2 fruit fly cellular contexts compared by ENCODE assay signal in genomic region chr2L:8717618-8718336, dm6.
TF ChIP-seq lines count a peak whose summit lies in the region.

No protein-coding gene starts in this region.

TF ChIP-seq in whole organism, embryonic, 481 proteins besides CTCF, POLR2A, EP300 and RAD21 (continued from another document and continues in another):
- TF ChIP-seq salm (tag; optimal IDR thresholded peaks at IDR 0.05; lab: Kevin White, UChicago) (peak; percentile 81), Lpt (GFP tag; optimal IDR thresholded peaks at IDR 0.05; lab: Kevin White, UChicago) (no peak), trh (GFP tag; optimal IDR thresholded peaks at IDR 0.05; lab: Kevin White, UChicago) (peak; percentile 81), zfh2 (GFP tag; optimal IDR thresholded peaks at IDR 0.05; lab: Kevin White, UChicago) (peak; percentile 72), caup (GFP tag; optimal IDR thresholded peaks at IDR 0.05; lab: Kevin White, UChicago; ENCODE audit: severe bottlenecking) (peak; percentile 86), GATAe (GFP tag; conservative IDR thresholded peaks at IDR 0.05; lab: Robert Waterston, UW) (no peak), CG1647 (GFP tag; optimal IDR thresholded peaks at IDR 0.05; lab: Kevin White, UChicago) (no peak), PHDP (tag; optimal IDR thresholded peaks at IDR 0.05; lab: Kevin White, UChicago) (peak; percentile 94), BtbVII (GFP tag; optimal IDR thresholded peaks at IDR 0.05; lab: Kevin White, UChicago) (peak; percentile 82), dan (GFP tag; IDR thresholded peaks at IDR 0.05; lab: Robert Waterston, UW) (no peak), fd102C (GFP tag; optimal IDR thresholded peaks at IDR 0.05; lab: Kevin White, UChicago) (no peak), Gsc (GFP tag; IDR thresholded peaks at IDR 0.05; lab: Robert Waterston, UW) (no peak), ap (GFP tag; IDR thresholded peaks at IDR 0.05; lab: Robert Waterston, UW) (peak; percentile 66), nerfin-1 (tag; optimal IDR thresholded peaks at IDR 0.05; lab: Kevin White, UChicago) (peak; percentile 82), CG33557 (GFP tag; optimal IDR thresholded peaks at IDR 0.05; lab: Kevin White, UChicago) (peak; percentile 82), Dref (GFP tag; IDR thresholded peaks at IDR 0.05; lab: Robert Waterston, UW) (no peak), twi (tag; optimal IDR thresholded peaks at IDR 0.05; lab: Kevin White, UChicago) (peak; percentile 75), Lhr (GFP tag; optimal IDR thresholded peaks at IDR 0.05; lab: Kevin White, UChicago) (peak; percentile 68), peb (GFP tag; IDR thresholded peaks at IDR 0.05; lab: Robert Waterston, UW) (peak; percentile 32; the same call in 1 of the 2 replicates), CG17912 (GFP tag; optimal IDR thresholded peaks at IDR 0.05; lab: Kevin White, UChicago) (no peak), Nf-YB (GFP tag; optimal IDR thresholded peaks at IDR 0.05; lab: Kevin White, UChicago) (peak; percentile 81), abd-A (tag; optimal IDR thresholded peaks at IDR 0.05; lab: Kevin White, UChicago) (peak; percentile 96), dpn (GFP tag; optimal IDR thresholded peaks at IDR 0.05; lab: Kevin White, UChicago) (peak; percentile 58 to 88), CG4404 (GFP tag; IDR thresholded peaks at IDR 0.05; lab: Robert Waterston, UW) (peak; percentile 44; the same call in 1 of the 2 replicates), CG6689 (GFP tag; IDR thresholded peaks at IDR 0.05; lab: Robert Waterston, UW) (peak; percentile 86), wek (GFP tag; optimal IDR thresholded peaks at IDR 0.05; lab: Kevin White, UChicago) (peak; percentile 73), CG2116 (GFP tag; optimal IDR thresholded peaks at IDR 0.05; lab: Kevin White, UChicago) (peak; percentile 76), Aef1 (GFP tag; IDR thresholded peaks at IDR 0.05; lab: Robert Waterston, UW) (peak; percentile 77), HHEX (GFP tag; optimal IDR thresholded peaks at IDR 0.05; lab: Kevin White, UChicago) (peak; percentile 88), croc (GFP tag; conservative IDR thresholded peaks at IDR 0.05; lab: Robert Waterston, UW) (peak; percentile 49; the same call in 2 of the 3 replicates), HLH3B (GFP tag; IDR thresholded peaks at IDR 0.05; lab: Robert Waterston, UW) (peak; percentile 75; the same call in 1 of the 2 replicates), crol (GFP tag; IDR thresholded peaks at IDR 0.05; lab: Robert Waterston, UW) (peak; percentile 99), CG15269 (tag; optimal IDR thresholded peaks at IDR 0.05; lab: Kevin White, UChicago) (peak; percentile 95), Bgb (GFP tag; IDR thresholded peaks at IDR 0.05; lab: Robert Waterston, UW; ENCODE audit: partially characterized antibody) (peak; percentile 25; the same call in 1 of the 2 replicates), CG6254 (GFP tag; optimal IDR thresholded peaks at IDR 0.05; lab: Kevin White, UChicago) (peak; percentile 72), CG16863 (GFP tag; optimal IDR thresholded peaks at IDR 0.05; lab: Kevin White, UChicago) (peak; percentile 66), slbo (GFP tag; IDR thresholded peaks at IDR 0.05; lab: Robert Waterston, UW) (peak; percentile 88), tup (GFP tag; optimal IDR thresholded peaks at IDR 0.05; lab: Kevin White, UChicago) (peak; percentile 30), pnt (GFP tag; optimal IDR thresholded peaks at IDR 0.05; lab: Kevin White, UChicago) (peak; percentile 40), chif (GFP tag; optimal IDR thresholded peaks at IDR 0.05; lab: Kevin White, UChicago) (peak; percentile 46 to 73), Eip74EF (GFP tag; optimal IDR thresholded peaks at IDR 0.05; lab: Kevin White, UChicago) (peak in 1 of 2 experiments; percentile 92), CG9932 (GFP tag; IDR thresholded peaks at IDR 0.05; lab: Robert Waterston, UW) (peak; percentile 81), CG4854 (GFP tag; optimal IDR thresholded peaks at IDR 0.05; lab: Kevin White, UChicago) (peak; percentile 57), CG12155 (GFP tag; optimal IDR thresholded peaks at IDR 0.05; lab: Kevin White, UChicago) (peak; percentile 87), cas (GFP tag; IDR thresholded peaks at IDR 0.05; lab: Robert Waterston, UW) (no peak; the same call in 1 of the 2 replicates), dmrt11E (tag; optimal IDR thresholded peaks at IDR 0.05; lab: Kevin White, UChicago) (peak; percentile 74), mam (GFP tag; optimal IDR thresholded peaks at IDR 0.05; lab: Kevin White, UChicago) (peak; percentile 57), eyg (GFP tag; optimal IDR thresholded peaks at IDR 0.05; lab: Kevin White, UChicago) (no peak), Hand (GFP tag; optimal IDR thresholded peaks at IDR 0.05; lab: Kevin White, UChicago) (peak; percentile 91), Med (GFP tag; lab: Kevin White, UChicago) (peak; percentile 90), CG8944 (GFP tag; optimal IDR thresholded peaks at IDR 0.05; lab: Kevin White, UChicago) (peak; percentile 30), Dek (tag; optimal IDR thresholded peaks at IDR 0.05; lab: Kevin White, UChicago) (peak; percentile 90), insv (GFP tag; optimal IDR thresholded peaks at IDR 0.05; lab: Kevin White, UChicago) (peak in 1 of 2 experiments; percentile 68), Kr (GFP tag; optimal IDR thresholded peaks at IDR 0.05; lab: Kevin White, UChicago) (no peak), Oli (tag; optimal IDR thresholded peaks at IDR 0.05; lab: Kevin White, UChicago) (peak; percentile 94), Atf3 (GFP tag; optimal IDR thresholded peaks at IDR 0.05; lab: Kevin White, UChicago) (peak; percentile 25), tin (GFP tag; optimal IDR thresholded peaks at IDR 0.05; lab: Kevin White, UChicago) (peak; percentile 86), CHES-1-like (GFP tag; optimal IDR thresholded peaks at IDR 0.05; lab: Kevin White, UChicago) (peak; percentile 32), CG8089 (GFP tag; optimal IDR thresholded peaks at IDR 0.05; lab: Kevin White, UChicago) (peak; percentile 41), cg (GFP tag; optimal IDR thresholded peaks at IDR 0.05; lab: Kevin White, UChicago) (peak; percentile 95), CG17612 (GFP tag; IDR thresholded peaks at IDR 0.05; lab: Robert Waterston, UW) (no peak), NK7.1 (GFP tag; optimal IDR thresholded peaks at IDR 0.05; lab: Kevin White, UChicago) (no peak), Hr51 (GFP tag; optimal IDR thresholded peaks at IDR 0.05; lab: Kevin White, UChicago) (peak; percentile 60 to 96), CG34224 (GFP tag; IDR thresholded peaks at IDR 0.05; lab: Robert Waterston, UW; ENCODE audit: partially characterized antibody) (peak; percentile 76), ro (GFP tag; IDR thresholded peaks at IDR 0.05; lab: Robert Waterston, UW) (0 out of 2 replicates have a peak, but pooled peaks have one; percentile 49)

TF ChIP-seq in whole organism, prepupa, 60 proteins besides CTCF, POLR2A, EP300 and RAD21 (continued from another document):
- TF ChIP-seq CG11902 (GFP tag; optimal IDR thresholded peaks at IDR 0.05; lab: Kevin White, UChicago) (peak; percentile 81), CG3032 (tag; optimal IDR thresholded peaks at IDR 0.05; lab: Kevin White, UChicago) (peak; percentile 90), cyc (GFP tag; optimal IDR thresholded peaks at IDR 0.05; lab: Kevin White, UChicago) (peak; percentile 82), Hr4 (GFP tag; optimal IDR thresholded peaks at IDR 0.05; lab: Kevin White, UChicago) (peak; percentile 93), Sox14 (GFP tag; optimal IDR thresholded peaks at IDR 0.05; lab: Kevin White, UChicago) (peak; percentile 75), CG1621 (tag; optimal IDR thresholded peaks at IDR 0.05; lab: Kevin White, UChicago) (peak; percentile 71), lz (GFP tag; optimal IDR thresholded peaks at IDR 0.05; lab: Kevin White, UChicago) (peak; percentile 89), Ets21C (GFP tag; optimal IDR thresholded peaks at IDR 0.05; lab: Kevin White, UChicago) (peak; percentile 75)
